Worm (Caenorhabditis elegans) whole organism, mixed stage, embryonic: ENCODE data around the gene cec-5.
A peak's percentile ranks its signal among the peaks of the same experiment; 100 is the strongest.
"Not testable (repeated sequence)": the region's sequence is repeated elsewhere in the genome, so short reads cannot be mapped to it uniquely, and the experiment has no call there.

ENCODE experiments used
- M03D4.4 ChIP-seq: sonication (generic microtip); optimal IDR thresholded peaks from 2 replicates; lab custom pipeline; 2017; ENCODE audit warnings: mild to moderate bottlenecking, missing genetic modification characterization, missing compliant biosample characterization
- bed-3 ChIP-seq: fragments of 200-800 bp; sonication (Bioruptor generic); optimal IDR thresholded peaks from 3 replicates; lab custom pipeline; 2018; ENCODE audit warnings: mild to moderate bottlenecking, missing genetic modification characterization, moderate library complexity, missing compliant biosample characterization
- blmp-1 ChIP-seq: fragments of 150-350 bp; optimal IDR thresholded peaks from 2 replicates; lab custom pipeline; 2014; ENCODE audit warnings: missing biosample characterization, missing genetic modification characterization
- ceh-39 ChIP-seq: fragments of 150-350 bp; optimal IDR thresholded peaks from 2 replicates; lab custom pipeline; 2014; ENCODE audit warnings: missing biosample characterization, missing genetic modification characterization
- ceh-43 ChIP-seq: fragments of 200-800 bp; sonication (Bioruptor generic); optimal IDR thresholded peaks from 2 replicates; lab custom pipeline; 2018; ENCODE audit warnings: mild to moderate bottlenecking, missing genetic modification characterization, moderate library complexity, missing compliant biosample characterization
- ceh-83 ChIP-seq: fragments of 200-800 bp; sonication (Bioruptor generic); optimal IDR thresholded peaks from 2 replicates; lab custom pipeline; 2018; ENCODE audit warnings: mild to moderate bottlenecking, missing genetic modification characterization, missing compliant biosample characterization
- ces-1 ChIP-seq: fragments of 150-350 bp; optimal IDR thresholded peaks from 2 replicates; lab custom pipeline; 2014; ENCODE audit warnings: missing biosample characterization, missing genetic modification reagents, missing genetic modification characterization
- cnd-1 ChIP-seq: fragments of 200-800 bp; sonication (Bioruptor generic); optimal IDR thresholded peaks from 2 replicates; lab custom pipeline; 2018; ENCODE audit warnings: mild to moderate bottlenecking, missing genetic modification characterization, missing compliant biosample characterization
- drap-1 ChIP-seq: fragments of 200-800 bp; sonication (Bioruptor generic); optimal IDR thresholded peaks from 3 replicates; lab custom pipeline; 2018; ENCODE audit warnings: mild to moderate bottlenecking, missing genetic modification characterization, missing compliant biosample characterization
- elt-1 ChIP-seq: sonication (generic microtip); optimal IDR thresholded peaks from 2 replicates; lab custom pipeline; 2017; ENCODE audit warnings: missing genetic modification characterization, mild to moderate bottlenecking, missing compliant biosample characterization, antibody characterized with exemption, moderate library complexity, borderline replicate concordance; ENCODE audit not compliant: insufficient read depth
- elt-3 ChIP-seq: fragments of 150-350 bp; optimal IDR thresholded peaks from 2 replicates; lab custom pipeline; 2014; ENCODE audit warnings: missing biosample characterization, missing genetic modification characterization
- ham-2 ChIP-seq: fragments of 200-800 bp; sonication (Bioruptor generic); optimal IDR thresholded peaks from 2 replicates; lab custom pipeline; 2018; ENCODE audit warnings: mild to moderate bottlenecking, missing genetic modification characterization, missing compliant biosample characterization
- hlh-1 ChIP-seq: fragments of 150-350 bp; optimal IDR thresholded peaks from 2 replicates; lab custom pipeline; 2014; ENCODE audit warnings: missing biosample characterization, missing genetic modification reagents, missing genetic modification characterization
- lin-13 ChIP-seq: fragments of 150-350 bp; optimal IDR thresholded peaks from 2 replicates; lab custom pipeline; 2014; ENCODE audit warnings: missing biosample characterization, missing genetic modification characterization
- lsy-2 ChIP-seq: fragments of 150-350 bp; optimal IDR thresholded peaks from 2 replicates; lab custom pipeline; 2014; ENCODE audit warnings: missing biosample characterization, missing genetic modification characterization
- mab-5 ChIP-seq: fragments of 150-350 bp; optimal IDR thresholded peaks from 2 replicates; lab custom pipeline; 2014; ENCODE audit warnings: missing biosample characterization, missing genetic modification characterization
- mep-1 ChIP-seq: fragments of 150-350 bp; optimal IDR thresholded peaks from 2 replicates; lab custom pipeline; 2017; ENCODE audit warnings: missing biosample characterization, missing genetic modification reagents, missing genetic modification characterization, inconsistent platforms
- mls-2 ChIP-seq: sonication (generic microtip); optimal IDR thresholded peaks from 2 replicates; lab custom pipeline; 2016; ENCODE audit warnings: mild to moderate bottlenecking, missing genetic modification characterization, moderate library complexity, missing compliant biosample characterization
- nhr-12 ChIP-seq: fragments of 150-350 bp; optimal IDR thresholded peaks from 2 replicates; lab custom pipeline; 2014; ENCODE audit warnings: missing biosample characterization, missing genetic modification characterization
- nhr-2 ChIP-seq: fragments of 150-350 bp; optimal IDR thresholded peaks from 2 replicates; lab custom pipeline; 2014; ENCODE audit warnings: missing biosample characterization, missing genetic modification characterization
- nhr-237 ChIP-seq: fragments of 150-350 bp; optimal IDR thresholded peaks from 2 replicates; lab custom pipeline; 2014; ENCODE audit warnings: missing biosample characterization, missing genetic modification characterization
- nhr-28 ChIP-seq: fragments of 150-350 bp; optimal IDR thresholded peaks from 2 replicates; lab custom pipeline; 2014; ENCODE audit warnings: missing biosample characterization, missing genetic modification characterization
- nhr-76 ChIP-seq: sonication (generic microtip); optimal IDR thresholded peaks from 2 replicates; lab custom pipeline; 2017; ENCODE audit warnings: missing biosample characterization, missing genetic modification characterization
- pha-4 ChIP-seq: fragments of 150-350 bp; optimal IDR thresholded peaks from 2 replicates; lab custom pipeline; 2018; ENCODE audit warnings: missing biosample characterization, missing genetic modification reagents, missing genetic modification characterization
- sem-2 ChIP-seq: fragments of 200-800 bp; sonication (Bioruptor generic); optimal IDR thresholded peaks from 2 replicates; lab custom pipeline; 2018; ENCODE audit warnings: mild to moderate bottlenecking, missing genetic modification characterization, missing compliant biosample characterization
- snpc-4 ChIP-seq: fragments of 150-350 bp; optimal IDR thresholded peaks from 2 replicates; lab custom pipeline; 2014; ENCODE audit warnings: missing biosample characterization, missing genetic modification characterization
- tbx-8 ChIP-seq: fragments of 200-800 bp; sonication (Bioruptor generic); optimal IDR thresholded peaks from 2 replicates; lab custom pipeline; 2018; ENCODE audit warnings: mild to moderate bottlenecking, missing genetic modification characterization, moderate library complexity, missing compliant biosample characterization
- unc-120 ChIP-seq: sonication (generic microtip); optimal IDR thresholded peaks from 2 replicates; lab custom pipeline; 2017; ENCODE audit warnings: missing genetic modification characterization, missing compliant biosample characterization; ENCODE audit not compliant: poor library complexity, severe bottlenecking
- unc-39 ChIP-seq: fragments of 150-350 bp; optimal IDR thresholded peaks from 2 replicates; lab custom pipeline; 2014; ENCODE audit warnings: missing biosample characterization, missing genetic modification characterization
- unc-62 ChIP-seq: fragments of 150-350 bp; optimal IDR thresholded peaks from 2 replicates; lab custom pipeline; 2014; ENCODE audit warnings: missing biosample characterization, missing genetic modification reagents, missing genetic modification characterization
- zip-8 ChIP-seq: fragments of 150-350 bp; optimal IDR thresholded peaks from 2 replicates; lab custom pipeline; 2014; ENCODE audit warnings: missing biosample characterization, missing genetic modification characterization
- ztf-11 ChIP-seq: fragments of 150-350 bp; optimal IDR thresholded peaks from 2 replicates; lab custom pipeline; 2014; ENCODE audit warnings: missing biosample characterization, missing genetic modification characterization

Gene cec-5

DNA sequence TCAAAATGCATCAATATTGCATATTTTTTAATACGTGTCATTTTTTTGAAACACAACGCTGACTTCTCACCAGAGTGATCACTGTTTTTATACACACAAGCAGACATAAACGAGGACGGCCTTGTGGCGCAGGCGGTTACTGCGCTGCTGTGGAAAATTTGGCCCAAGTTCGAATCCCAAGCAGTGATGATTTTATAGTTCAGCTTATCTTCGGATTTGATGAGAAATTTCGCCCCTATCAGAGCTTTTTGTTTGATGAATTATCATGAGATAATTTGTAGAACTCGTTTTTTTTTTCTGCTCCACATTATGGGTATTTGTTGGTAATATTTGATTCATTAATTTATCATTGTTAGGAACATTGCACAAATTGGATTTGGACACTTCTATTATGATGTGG, 6.0 kb downstream of the cec-5 start (continued):
- peak; percentile 93 for TF ChIP-seq bed-3 (GFP tag; lab: Kevin White, UChicago)
- TF ChIP-seq, all 35 proteins: peak for 27

- TF ChIP-seq ceh-43 (GFP tag; lab: Kevin White, UChicago): no peak
- no peak for TF ChIP-seq lin-13 (tag; lab: Kevin White, UChicago)
- TF ChIP-seq elt-3 (tag; lab: Kevin White, UChicago): no peak
- no peak for TF ChIP-seq nhr-76 (tag; lab: Kevin White, UChicago)
- TF ChIP-seq mab-5 (tag; lab: Kevin White, UChicago): no peak
- TF ChIP-seq nhr-28 (tag; lab: Kevin White, UChicago): no peak
- no peak for TF ChIP-seq nhr-237 (tag; lab: Kevin White, UChicago)
- no peak for TF ChIP-seq zip-8 (tag; lab: Kevin White, UChicago)
- TF ChIP-seq mls-2 (tag; lab: Kevin White, UChicago): no peak
- TF ChIP-seq hlh-1 (tag; lab: Kevin White, UChicago): no peak
- no peak for TF ChIP-seq unc-62 (GFP tag; lab: Kevin White, UChicago)
- no peak for TF ChIP-seq ceh-83 (GFP tag; lab: Kevin White, UChicago)
- no peak for TF ChIP-seq sem-2 (GFP tag; lab: Kevin White, UChicago)
- TF ChIP-seq snpc-4 (tag; lab: Kevin White, UChicago): no peak
- no peak for TF ChIP-seq unc-120 (tag; lab: Kevin White, UChicago)
- TF ChIP-seq ham-2 (GFP tag; lab: Kevin White, UChicago): no peak
Measured at ce11 chrIV:7568593-7568992, 11.3 kb downstream of the cec-5 start, which contains the start of gene clec-180. TSS of gene clec-180 (plus strand) at chrIV:7568893.

DNA sequence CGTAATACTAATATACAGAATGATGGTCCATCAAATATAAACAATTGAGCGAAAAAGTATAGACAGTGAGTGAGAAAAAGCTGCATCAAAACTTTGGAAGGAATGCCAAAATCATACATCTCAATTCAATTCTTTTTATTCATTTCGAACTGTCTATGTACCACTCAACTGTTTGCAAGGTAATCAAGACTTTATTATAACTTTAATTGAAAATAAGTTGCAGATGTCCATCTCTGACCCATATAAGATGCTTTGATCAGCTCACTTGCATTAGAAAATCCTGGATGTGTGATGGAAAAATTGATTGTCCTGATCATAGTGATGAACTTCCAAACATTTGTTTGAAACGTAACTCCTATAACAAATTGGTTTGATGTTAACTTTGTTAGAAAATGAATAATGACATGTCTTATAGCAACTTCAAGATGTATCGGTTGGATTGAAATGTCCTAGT, 12.3 kb downstream of the cec-5 start, which contains the start of gene F32E10.8:
Gene F32E10.8 (plus strand): TSS at position 51 of the 454 bp plus-strand sequence.
- TF ChIP-seq lsy-2: no peak
- no peak for TF ChIP-seq snpc-4 (tag; lab: Kevin White, UChicago)
- no peak for TF ChIP-seq ham-2 (GFP tag; lab: Kevin White, UChicago)
- no peak for TF ChIP-seq elt-3 (tag; lab: Kevin White, UChicago)
- no peak for TF ChIP-seq cnd-1
- no peak for TF ChIP-seq unc-39
- TF ChIP-seq ceh-39: no peak
- TF ChIP-seq nhr-28 (tag; lab: Kevin White, UChicago): no peak
- TF ChIP-seq hlh-1 (tag; lab: Kevin White, UChicago): no peak
- TF ChIP-seq drap-1 (GFP tag; lab: Kevin White, UChicago): no peak
- TF ChIP-seq sem-2 (GFP tag; lab: Kevin White, UChicago): no peak
- no peak for TF ChIP-seq ces-1 (GFP tag; lab: Kevin White, UChicago)
- no peak for TF ChIP-seq blmp-1 (tag; lab: Kevin White, UChicago)

DNA sequence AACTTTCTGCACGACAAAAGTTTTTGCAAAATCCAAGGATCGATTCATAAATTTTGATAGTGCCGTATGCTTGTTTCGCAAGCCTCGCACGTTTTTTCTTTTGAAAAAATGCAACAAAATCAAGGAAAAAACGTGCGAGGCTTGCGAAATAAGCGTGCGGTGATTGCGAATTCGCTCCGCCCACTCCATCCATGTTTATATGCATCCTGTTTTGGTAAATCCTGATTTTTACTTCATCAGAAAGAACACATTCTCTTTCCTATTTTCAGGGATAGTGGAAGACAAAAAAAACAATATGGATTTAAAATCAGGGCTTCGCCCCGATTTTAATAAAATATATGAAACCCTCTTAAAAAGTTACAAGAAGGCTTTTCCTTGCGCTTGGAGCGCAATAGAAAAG, 16.1 kb downstream of the cec-5 start, which contains the start of gene F32E10.9:
Gene F32E10.9 (minus strand): TSS at position 101 of the 400 bp plus-strand sequence.
- not testable (repeated sequence) for TF ChIP-seq tbx-8 (GFP tag; lab: Kevin White, UChicago); elt-1 (tag; lab: Kevin White, UChicago); nhr-76 (tag; lab: Kevin White, UChicago)

ce11 chrIV:7561614-7562142, 18.2 kb downstream of the cec-5 start, which contains the start of gene ima-3:
TSS of gene ima-3 (minus strand) at chrIV:7561664.
- no peak for TF ChIP-seq mls-2 (tag; lab: Kevin White, UChicago)
- TF ChIP-seq elt-1 (tag; lab: Kevin White, UChicago): no peak
- no peak for TF ChIP-seq hlh-1 (tag; lab: Kevin White, UChicago)
- no peak for TF ChIP-seq ceh-83 (GFP tag; lab: Kevin White, UChicago)
- TF ChIP-seq mep-1 (tag; lab: Kevin White, UChicago): peak; percentile 61
- TF ChIP-seq lsy-2: peak; percentile 35
- no peak for TF ChIP-seq ztf-11 (tag; lab: Kevin White, UChicago)
- TF ChIP-seq ces-1 (GFP tag; lab: Kevin White, UChicago): peak; percentile 45
- TF ChIP-seq ham-2 (GFP tag; lab: Kevin White, UChicago): no peak
- peak; percentile 88 for TF ChIP-seq ceh-39
- TF ChIP-seq nhr-28 (tag; lab: Kevin White, UChicago): no peak
- no peak for TF ChIP-seq elt-3 (tag; lab: Kevin White, UChicago)
- TF ChIP-seq nhr-237 (tag; lab: Kevin White, UChicago): peak; percentile 52
- TF ChIP-seq nhr-2 (tag; lab: Kevin White, UChicago): no peak
- TF ChIP-seq unc-120 (tag; lab: Kevin White, UChicago): no peak
- no peak for TF ChIP-seq pha-4 (tag; lab: Kevin White, UChicago)
- TF ChIP-seq blmp-1 (tag; lab: Kevin White, UChicago): no peak
- no peak for TF ChIP-seq unc-39
- TF ChIP-seq cnd-1: no peak
- TF ChIP-seq zip-8 (tag; lab: Kevin White, UChicago): no peak
- no peak for TF ChIP-seq nhr-12 (tag; lab: Kevin White, UChicago)
- TF ChIP-seq M03D4.4 (tag; lab: Kevin White, UChicago): no peak
- TF ChIP-seq, all 35 proteins: peak for 5
